Worm (Caenorhabditis elegans) whole organism, late embryonic: Measurements from ENCODE around the gene C45H4.21.

Experiments
- C38D4.7 ChIP-seq: fragments of 200-800 bp; sonication (Bioruptor generic); optimal IDR thresholded peaks from 2 replicates; lab custom pipeline; 2018; ENCODE audit warnings: mild to moderate bottlenecking, missing genetic modification characterization, moderate library complexity, missing compliant biosample characterization
- F13H6.1 ChIP-seq: sonication (generic microtip); optimal IDR thresholded peaks from 2 replicates; lab custom pipeline; 2016; ENCODE audit warnings: missing genetic modification characterization, missing compliant biosample characterization
- K09A11.1 ChIP-seq: sonication (generic microtip); optimal IDR thresholded peaks from 2 replicates; lab custom pipeline; 2017; ENCODE audit warnings: antibody characterized with exemption, mild to moderate bottlenecking, missing genetic modification characterization, missing compliant biosample characterization; ENCODE audit not compliant: insufficient read depth
- Y22D7AL.16 ChIP-seq: sonication (generic microtip); optimal IDR thresholded peaks from 2 replicates; lab custom pipeline; 2016; ENCODE audit warnings: missing genetic modification characterization, missing compliant biosample characterization
- ahr-1 ChIP-seq: sonication (generic microtip); optimal IDR thresholded peaks from 2 replicates; lab custom pipeline; 2016; ENCODE audit warnings: missing genetic modification characterization, missing compliant biosample characterization
- ceh-18 ChIP-seq: sonication (generic microtip); optimal IDR thresholded peaks from 2 replicates; lab custom pipeline; 2016; ENCODE audit warnings: missing genetic modification characterization, missing compliant biosample characterization
- ceh-19 ChIP-seq: fragments of 200-800 bp; sonication (Bioruptor generic); optimal IDR thresholded peaks from 2 replicates; lab custom pipeline; 2018; ENCODE audit warnings: mild to moderate bottlenecking, missing genetic modification characterization, missing compliant biosample characterization
- ceh-22 ChIP-seq: sonication (generic microtip); optimal IDR thresholded peaks from 2 replicates; lab custom pipeline; 2017; ENCODE audit warnings: missing biosample characterization, missing genetic modification characterization
- ceh-24 ChIP-seq: sonication (generic microtip); optimal IDR thresholded peaks from 2 replicates; lab custom pipeline; 2016; ENCODE audit warnings: mild to moderate bottlenecking, missing genetic modification characterization, missing compliant biosample characterization
- ceh-34 ChIP-seq: sonication (generic microtip); optimal IDR thresholded peaks from 2 replicates; lab custom pipeline; 2016; ENCODE audit warnings: mild to moderate bottlenecking, missing genetic modification characterization, missing compliant biosample characterization
- ceh-6 ChIP-seq: fragments of 200-800 bp; sonication (Bioruptor generic); optimal IDR thresholded peaks from 2 replicates; lab custom pipeline; 2018; ENCODE audit warnings: mild to moderate bottlenecking, missing genetic modification characterization, missing compliant biosample characterization
- dve-1 ChIP-seq: sonication (generic microtip); optimal IDR thresholded peaks from 2 replicates; lab custom pipeline; 2017; ENCODE audit warnings: antibody characterized with exemption, mild to moderate bottlenecking, missing genetic modification characterization, missing compliant biosample characterization
- elt-2 ChIP-seq: sonication (generic microtip); optimal IDR thresholded peaks from 2 replicates; lab custom pipeline; 2016; ENCODE audit warnings: missing genetic modification reagents, missing genetic modification characterization, missing compliant biosample characterization
- ets-4 ChIP-seq: sonication (generic microtip); optimal IDR thresholded peaks from 2 replicates; lab custom pipeline; 2016; ENCODE audit warnings: missing genetic modification characterization, missing compliant biosample characterization
- fkh-6 ChIP-seq: sonication (generic microtip); optimal IDR thresholded peaks from 2 replicates; lab custom pipeline; 2016; ENCODE audit warnings: missing genetic modification characterization, missing compliant biosample characterization
- hlh-13 ChIP-seq: fragments of 200-800 bp; sonication (Bioruptor generic); optimal IDR thresholded peaks from 2 replicates; lab custom pipeline; 2018; ENCODE audit warnings: mild to moderate bottlenecking, missing genetic modification characterization, missing compliant biosample characterization
- hlh-15 ChIP-seq: sonication (generic microtip); optimal IDR thresholded peaks from 2 replicates; lab custom pipeline; 2016; ENCODE audit warnings: missing genetic modification characterization, missing compliant biosample characterization
- hlh-30 ChIP-seq: sonication (generic microtip); optimal IDR thresholded peaks from 2 replicates; lab custom pipeline; 2017; ENCODE audit warnings: antibody characterized with exemption, missing genetic modification characterization, missing compliant biosample characterization; ENCODE audit not compliant: insufficient read depth
- mec-3 ChIP-seq: sonication (generic microtip); optimal IDR thresholded peaks from 2 replicates; lab custom pipeline; 2016; ENCODE audit warnings: borderline replicate concordance, missing genetic modification characterization, missing compliant biosample characterization
- nhr-11 ChIP-seq: fragments of 150-350 bp; optimal IDR thresholded peaks from 2 replicates; lab custom pipeline; 2014; ENCODE audit warnings: missing biosample characterization, missing genetic modification characterization
- nhr-232 ChIP-seq: sonication (generic microtip); optimal IDR thresholded peaks from 2 replicates; lab custom pipeline; 2016; ENCODE audit warnings: missing genetic modification characterization, missing compliant biosample characterization
- npax-4 ChIP-seq: sonication (generic microtip); optimal IDR thresholded peaks from 2 replicates; lab custom pipeline; 2016; ENCODE audit warnings: missing genetic modification characterization, missing compliant biosample characterization
- odd-2 ChIP-seq: sonication (generic microtip); optimal IDR thresholded peaks from 2 replicates; lab custom pipeline; 2017; ENCODE audit warnings: antibody characterized with exemption, mild to moderate bottlenecking, missing genetic modification characterization, missing compliant biosample characterization
- pat-9 ChIP-seq: fragments of 200-800 bp; sonication (Bioruptor generic); optimal IDR thresholded peaks from 2 replicates; lab custom pipeline; 2018; ENCODE audit warnings: mild to moderate bottlenecking, missing genetic modification characterization, moderate library complexity, missing compliant biosample characterization
- pax-1 ChIP-seq: fragments of 150-350 bp; optimal IDR thresholded peaks from 2 replicates; lab custom pipeline; 2014; ENCODE audit warnings: missing biosample characterization, missing genetic modification characterization
- pha-2 ChIP-seq: sonication (generic microtip); optimal IDR thresholded peaks from 2 replicates; lab custom pipeline; 2017; ENCODE audit warnings: mild to moderate bottlenecking, missing genetic modification characterization, missing compliant biosample characterization
- pqm-1 ChIP-seq: sonication (generic microtip); optimal IDR thresholded peaks from 2 replicates; lab custom pipeline; 2016; ENCODE audit warnings: missing genetic modification characterization, missing compliant biosample characterization
- rnt-1 ChIP-seq: sonication (generic microtip); optimal IDR thresholded peaks from 2 replicates; lab custom pipeline; 2016; ENCODE audit warnings: missing genetic modification characterization, missing compliant biosample characterization
- sdc-2 ChIP-seq: sonication (generic microtip); optimal IDR thresholded peaks from 2 replicates; lab custom pipeline; 2016; ENCODE audit warnings: missing genotype, missing genetic modification characterization, missing compliant biosample characterization
- sox-4 ChIP-seq: sonication (generic microtip); optimal IDR thresholded peaks from 2 replicates; lab custom pipeline; 2017; ENCODE audit warnings: mild to moderate bottlenecking, missing genetic modification characterization, inconsistent platforms, missing compliant biosample characterization
- tbx-2 ChIP-seq: sonication (generic microtip); optimal IDR thresholded peaks from 2 replicates; lab custom pipeline; 2016; ENCODE audit warnings: missing genetic modification characterization, missing compliant biosample characterization
- tbx-7 ChIP-seq: sonication (generic microtip); optimal IDR thresholded peaks from 2 replicates; lab custom pipeline; 2016; ENCODE audit warnings: missing genotype, missing genetic modification characterization, missing compliant biosample characterization
- ttx-3 ChIP-seq: sonication (generic microtip); optimal IDR thresholded peaks from 2 replicates; lab custom pipeline; 2016; ENCODE audit warnings: missing genetic modification reagents, missing genetic modification characterization, missing compliant biosample characterization
- unc-55 ChIP-seq: sonication (generic microtip); optimal IDR thresholded peaks from 2 replicates; lab custom pipeline; 2017; ENCODE audit warnings: missing biosample characterization, missing genetic modification reagents, missing genetic modification characterization
- unc-86 ChIP-seq: sonication (generic microtip); optimal IDR thresholded peaks from 2 replicates; lab custom pipeline; 2016; ENCODE audit warnings: missing genetic modification characterization, missing compliant biosample characterization
- zip-5 ChIP-seq: sonication (generic microtip); optimal IDR thresholded peaks from 2 replicates; lab custom pipeline; 2016; ENCODE audit warnings: missing genetic modification characterization, missing compliant biosample characterization
- ztf-16 ChIP-seq: sonication (generic microtip); optimal IDR thresholded peaks from 2 replicates; lab custom pipeline; 2017; ENCODE audit warnings: missing genetic modification characterization, missing compliant biosample characterization

C45H4.21 gene

DNA sequence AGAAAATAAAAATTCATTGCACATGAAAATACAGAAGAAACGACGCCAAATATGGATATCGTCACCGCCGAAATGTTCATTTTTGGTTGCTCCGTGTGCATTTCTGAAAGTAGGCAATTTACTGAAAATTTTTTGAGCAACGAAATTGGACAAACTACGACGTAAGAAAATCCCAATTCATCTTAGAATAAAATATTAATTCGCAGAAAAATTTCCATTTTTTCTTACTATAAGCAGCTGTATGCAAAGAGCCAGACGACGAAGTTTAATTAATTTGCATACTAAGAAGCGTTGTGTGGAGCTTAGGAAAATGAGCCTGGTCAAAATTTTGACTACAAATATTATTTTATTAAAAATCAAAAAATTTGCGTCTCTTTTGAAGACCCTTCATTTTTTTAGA, 17.3 kb upstream of the C45H4.21 start, which contains the start of gene srbc-19:
TSS of gene srbc-19 (minus strand) at position 101 of the 400 bp plus-strand sequence.
- TF ChIP-seq unc-55 (no peak), zip-5 (tag; lab: Kevin White, UChicago) (no peak), nhr-11 (tag; lab: Kevin White, UChicago) (no peak), pat-9 (no peak), sdc-2 (no peak), ttx-3 (tag; lab: Kevin White, UChicago) (no peak), ceh-34 (tag; lab: Kevin White, UChicago) (no peak), C38D4.7 (GFP tag; lab: Kevin White, UChicago) (no peak), ceh-6 (GFP tag; lab: Kevin White, UChicago) (no peak), sox-4 (no peak), F13H6.1 (no peak), nhr-232 (tag; lab: Kevin White, UChicago) (no peak), ceh-22 (no peak), fkh-6 (tag; lab: Kevin White, UChicago) (no peak), unc-86 (tag; lab: Kevin White, UChicago) (no peak), pqm-1 (tag; lab: Kevin White, UChicago) (no peak), odd-2 (no peak), tbx-7 (tag; lab: Kevin White, UChicago) (no peak), ceh-18 (tag; lab: Kevin White, UChicago) (no peak), mec-3 (tag; lab: Kevin White, UChicago) (no peak)

DNA sequence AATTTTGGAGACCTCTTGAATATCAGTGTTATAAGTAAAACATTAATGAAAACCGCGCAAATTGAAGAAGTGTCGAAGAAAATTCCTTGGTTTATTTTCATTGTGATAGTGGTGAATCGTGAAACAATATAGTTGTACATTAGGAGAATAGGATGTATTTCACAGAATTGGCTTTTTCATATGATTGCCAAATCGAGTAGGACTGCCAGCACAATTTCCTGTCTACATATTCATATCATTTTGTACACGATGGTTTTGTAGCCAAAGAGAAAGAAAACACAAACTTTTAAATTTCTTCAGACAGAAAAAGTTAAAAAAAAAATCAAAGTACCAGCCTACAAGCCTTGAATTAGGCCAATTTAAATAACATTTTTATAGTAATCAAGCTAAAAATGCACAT, 14.4 kb upstream of the C45H4.21 start, which contains the start of gene str-255:
TSS of gene str-255 (minus strand) at position 101 of the 400 bp plus-strand sequence.
- TF ChIP-seq ztf-16 (no peak), Y22D7AL.16 (no peak), ceh-6 (GFP tag; lab: Kevin White, UChicago) (no peak), ceh-19 (GFP tag; lab: Kevin White, UChicago) (no peak), ttx-3 (tag; lab: Kevin White, UChicago) (no peak), ceh-24 (tag; lab: Kevin White, UChicago) (no peak)

ce11 chrV:2159331-2159730, 10.0 kb upstream of the C45H4.21 start, which contains the start of gene C45H4.14:
Gene C45H4.14 (minus strand): TSS chrV:2159431.
- TF ChIP-seq sdc-2 (no peak), ceh-24 (tag; lab: Kevin White, UChicago) (no peak), C38D4.7 (GFP tag; lab: Kevin White, UChicago) (no peak), pax-1 (tag; lab: Kevin White, UChicago) (no peak), dve-1 (tag; lab: Kevin White, UChicago) (no peak), rnt-1 (tag; lab: Kevin White, UChicago) (no peak), ahr-1 (tag; lab: Kevin White, UChicago) (no peak), tbx-2 (no peak), hlh-13 (GFP tag; lab: Kevin White, UChicago) (no peak), fkh-6 (tag; lab: Kevin White, UChicago) (no peak), pha-2 (tag; lab: Kevin White, UChicago) (no peak), ets-4 (no peak), zip-5 (tag; lab: Kevin White, UChicago) (no peak), unc-86 (tag; lab: Kevin White, UChicago) (no peak)
- TF ChIP-seq, all 69 proteins: peak for 0

- TF ChIP-seq elt-2 (tag; lab: Kevin White, UChicago) = no peak
- TF ChIP-seq pat-9 = no peak
- no peak for TF ChIP-seq hlh-15
- no peak for TF ChIP-seq npax-4 (tag; lab: Kevin White, UChicago)
- no peak for TF ChIP-seq ets-4
- TF ChIP-seq ceh-6 (GFP tag; lab: Kevin White, UChicago) = no peak
- no peak for TF ChIP-seq hlh-30 (tag; lab: Kevin White, UChicago)
- TF ChIP-seq K09A11.1 (tag; lab: Kevin White, UChicago) = no peak
These were observed 7.5 kb upstream of the C45H4.21 start, which contains the start of gene srbc-22 for ce11 chrV:2156830-2157229. Gene srbc-22 (plus strand): TSS chrV:2157130.
